Worm (Caenorhabditis elegans) whole organism, L4 larva: ENCODE results near the gene frm-3.

Source experiments
- D1046.2 ChIP-seq: fragments of 200-800 bp; sonication (Bioruptor generic); IDR thresholded peaks from 2 replicates; pipeline ENCODE4 v1.3.6; 2022; ENCODE audit warnings: missing genetic modification characterization, missing compliant biosample characterization
- F26F4.8 ChIP-seq: fragments of 200-800 bp; sonication (Bioruptor generic); conservative IDR thresholded peaks from 2 replicates; pipeline ENCODE4 v1.3.6; 2022; ENCODE audit warnings: missing genetic modification characterization, missing compliant biosample characterization
- R02D3.7 ChIP-seq: fragments of 150-350 bp; sonication (generic microtip); optimal IDR thresholded peaks from 3 replicates; lab custom pipeline; 2014; ENCODE audit warnings: missing biosample characterization, missing genetic modification characterization
- T20F7.1 ChIP-seq: fragments of 200-800 bp; sonication (Bioruptor generic); optimal IDR thresholded peaks from 2 replicates; lab custom pipeline; 2018; ENCODE audit warnings: mild to moderate bottlenecking, missing genetic modification characterization, missing compliant biosample characterization
- Y105C5A.15 ChIP-seq: fragments of 200-800 bp; sonication (Bioruptor generic); IDR thresholded peaks from 2 replicates; pipeline ENCODE4 v1.3.6; 2022; ENCODE audit warnings: missing genetic modification characterization, missing compliant biosample characterization
- Y48G9A.11 ChIP-seq: fragments of 200-800 bp; sonication (Bioruptor generic); IDR thresholded peaks from 2 replicates; pipeline ENCODE4 v1.3.6; 2022; ENCODE audit warnings: missing genetic modification reagents, missing genetic modification characterization, missing compliant biosample characterization
- Y5F2A.4 ChIP-seq: fragments of 200-800 bp; sonication (Bioruptor generic); optimal IDR thresholded peaks from 2 replicates; lab custom pipeline; 2018; ENCODE audit warnings: mild to moderate bottlenecking, missing genetic modification characterization, missing compliant biosample characterization
- ZK546.5 ChIP-seq, 2 experiments: sonication (generic microtip); optimal IDR thresholded peaks; 2 replicates each; lab custom pipeline; 2017; ENCODE audit warnings: missing biosample characterization in 2 of 2, missing genetic modification characterization in 2 of 2
- aly-2 ChIP-seq: sonication (generic microtip); optimal IDR thresholded peaks from 2 replicates; lab custom pipeline; 2018; ENCODE audit warnings: missing biosample characterization, missing genetic modification characterization
- ama-1 ChIP-seq: fragments of 150-350 bp; optimal IDR thresholded peaks from 2 replicates; lab custom pipeline; 2014; ENCODE audit warnings: inconsistent platforms, mixed read lengths
- arid-1 ChIP-seq: fragments of 200-800 bp; sonication (Bioruptor generic); conservative IDR thresholded peaks from 2 replicates; pipeline ENCODE4 v1.3.6; 2022; ENCODE audit warnings: missing genetic modification reagents, missing genetic modification characterization, missing compliant biosample characterization
- attf-4 ChIP-seq: sonication (generic microtip); optimal IDR thresholded peaks from 3 replicates; lab custom pipeline; 2017; ENCODE audit warnings: missing biosample characterization, missing genetic modification characterization
- ceh-20 ChIP-seq: fragments of 200-800 bp; sonication (Bioruptor generic); IDR thresholded peaks from 2 replicates; pipeline ENCODE4 v1.3.6; 2022; ENCODE audit warnings: missing genetic modification reagents, missing genetic modification characterization, missing compliant biosample characterization
- ceh-28 ChIP-seq: fragments of 150-350 bp; optimal IDR thresholded peaks from 2 replicates; lab custom pipeline; 2014; ENCODE audit warnings: missing biosample characterization, missing genetic modification reagents, missing genetic modification characterization
- ceh-62 ChIP-seq: sonication (generic microtip); optimal IDR thresholded peaks from 2 replicates; lab custom pipeline; 2017; ENCODE audit warnings: missing biosample characterization, missing genetic modification characterization
- ceh-82 ChIP-seq: sonication (generic microtip); optimal IDR thresholded peaks from 2 replicates; lab custom pipeline; 2017; ENCODE audit warnings: missing biosample characterization, missing genetic modification characterization
- ctbp-1 ChIP-seq: fragments of 200-800 bp; sonication (Bioruptor generic); IDR thresholded peaks from 2 replicates; pipeline ENCODE4 v1.3.6; 2022; ENCODE audit warnings: missing genetic modification reagents, missing genetic modification characterization, missing compliant biosample characterization
- daf-12 ChIP-seq: fragments of 150-350 bp; optimal IDR thresholded peaks from 2 replicates; lab custom pipeline; 2014; ENCODE audit warnings: missing biosample characterization, missing genetic modification reagents, missing genetic modification characterization
- daf-19 ChIP-seq: fragments of 200-800 bp; sonication (Bioruptor generic); conservative IDR thresholded peaks from 2 replicates; pipeline ENCODE4 v1.3.6; 2022; ENCODE audit warnings: missing genetic modification characterization, missing compliant biosample characterization
- daf-8 ChIP-seq: fragments of 200-800 bp; sonication (Bioruptor generic); IDR thresholded peaks from 2 replicates; pipeline ENCODE4 v1.3.6; 2022; ENCODE audit warnings: missing genetic modification characterization, missing compliant biosample characterization
- dmd-8 ChIP-seq: fragments of 200-800 bp; sonication (Bioruptor generic); IDR thresholded peaks from 2 replicates; pipeline ENCODE4 v1.3.6; 2022; ENCODE audit warnings: missing genetic modification characterization, missing compliant biosample characterization
- dmd-9 ChIP-seq: fragments of 200-800 bp; sonication (Bioruptor generic); IDR thresholded peaks from 2 replicates; pipeline ENCODE4 v1.3.6; 2022; ENCODE audit warnings: missing genetic modification reagents, missing genetic modification characterization, missing compliant biosample characterization
- dve-1 ChIP-seq: sonication (generic microtip); optimal IDR thresholded peaks from 2 replicates; lab custom pipeline; 2017; ENCODE audit warnings: antibody characterized with exemption, mild to moderate bottlenecking, missing genetic modification characterization, missing compliant biosample characterization; ENCODE audit not compliant: insufficient read depth
- gei-8 ChIP-seq: fragments of 200-800 bp; sonication (Bioruptor generic); optimal IDR thresholded peaks from 2 replicates; lab custom pipeline; 2018; ENCODE audit warnings: mild to moderate bottlenecking, missing genetic modification characterization, missing compliant biosample characterization
- hif-1 ChIP-seq, 2 experiments: sonication (generic microtip); optimal IDR thresholded peaks; 2 replicates each; lab custom pipeline; 2016 to 2017; ENCODE audit warnings: missing compliant biosample characterization in 2 of 2, missing genetic modification characterization in 2 of 2, missing genetic modification reagents in 2 of 2, missing genotype in 2 of 2, mild to moderate bottlenecking in 1 of 2
- hlh-11 ChIP-seq: fragments of 200-800 bp; sonication (Bioruptor generic); optimal IDR thresholded peaks from 2 replicates; lab custom pipeline; 2018; ENCODE audit warnings: mild to moderate bottlenecking, missing genetic modification characterization, missing compliant biosample characterization
- hmg-1.1 ChIP-seq: fragments of 200-800 bp; sonication (Bioruptor generic); IDR thresholded peaks from 2 replicates; pipeline ENCODE4 v1.3.6; 2022; ENCODE audit warnings: missing genetic modification reagents, missing genetic modification characterization, missing compliant biosample characterization
- lim-7 ChIP-seq: fragments of 200-800 bp; sonication (Bioruptor generic); IDR thresholded peaks from 2 replicates; pipeline ENCODE4 v1.3.6; 2022; ENCODE audit warnings: missing genetic modification characterization, missing compliant biosample characterization
- lin-1 ChIP-seq: fragments of 200-800 bp; sonication (Bioruptor generic); IDR thresholded peaks from 2 replicates; pipeline ENCODE4 v1.3.6; 2022; ENCODE audit warnings: missing genetic modification reagents, missing genetic modification characterization, missing compliant biosample characterization
- madf-9 ChIP-seq: fragments of 200-800 bp; sonication (Bioruptor generic); conservative IDR thresholded peaks from 2 replicates; pipeline ENCODE4 v1.3.6; 2022; ENCODE audit warnings: missing genetic modification reagents, missing genetic modification characterization, missing compliant biosample characterization
- mdl-1 ChIP-seq, 2 experiments: fragments of 150-350 bp in 1 of 2; sonication (generic microtip) in 1 of 2; optimal IDR thresholded peaks; 2 replicates each; lab custom pipeline; 2014 to 2017; ENCODE audit warnings: missing biosample characterization in 2 of 2, missing genetic modification characterization in 2 of 2
- mdt-29 ChIP-seq: fragments of 200-800 bp; sonication (Bioruptor generic); IDR thresholded peaks from 2 replicates; pipeline ENCODE4 v1.3.6; 2022; ENCODE audit warnings: missing genetic modification reagents, missing genetic modification characterization, missing compliant biosample characterization
- mes-2 ChIP-seq: sonication (generic microtip); optimal IDR thresholded peaks from 2 replicates; lab custom pipeline; 2016; ENCODE audit warnings: missing genotype, mild to moderate bottlenecking, missing genetic modification characterization, missing compliant biosample characterization; ENCODE audit not compliant: poor library complexity, severe bottlenecking
- mxl-3 ChIP-seq: fragments of 200-800 bp; sonication (Bioruptor generic); optimal IDR thresholded peaks from 2 replicates; lab custom pipeline; 2018; ENCODE audit warnings: mild to moderate bottlenecking, missing genetic modification characterization, missing compliant biosample characterization
- nhr-10 ChIP-seq: fragments of 150-350 bp; optimal IDR thresholded peaks from 2 replicates; lab custom pipeline; 2014; ENCODE audit warnings: missing biosample characterization, missing genetic modification characterization
- nhr-102 ChIP-seq: sonication (generic microtip); optimal IDR thresholded peaks from 2 replicates; lab custom pipeline; 2016; ENCODE audit warnings: mild to moderate bottlenecking, missing genetic modification characterization, moderate library complexity, missing compliant biosample characterization
- nhr-25 ChIP-seq: sonication (generic microtip); optimal IDR thresholded peaks from 2 replicates; lab custom pipeline; 2017; ENCODE audit warnings: missing genetic modification characterization, mild to moderate bottlenecking, missing compliant biosample characterization, antibody characterized with exemption, moderate library complexity, borderline replicate concordance; ENCODE audit not compliant: insufficient read depth
- pqm-1 ChIP-seq: sonication (generic microtip); optimal IDR thresholded peaks from 2 replicates; lab custom pipeline; 2017; ENCODE audit warnings: missing biosample characterization, missing genetic modification characterization
- rbr-2 ChIP-seq: sonication (generic microtip); optimal IDR thresholded peaks from 2 replicates; lab custom pipeline; 2016; ENCODE audit warnings: missing genotype, missing genetic modification characterization, missing compliant biosample characterization
- saeg-2 ChIP-seq: fragments of 200-800 bp; sonication (Bioruptor generic); IDR thresholded peaks from 2 replicates; pipeline ENCODE4 v1.3.6; 2022; ENCODE audit warnings: missing genetic modification reagents, missing genetic modification characterization, missing compliant biosample characterization
- snpc-1.2 ChIP-seq: fragments of 200-800 bp; sonication (Bioruptor generic); IDR thresholded peaks from 2 replicates; pipeline ENCODE4 v1.3.6; 2022; ENCODE audit warnings: missing genetic modification reagents, missing genetic modification characterization, missing compliant biosample characterization
- snpc-4 ChIP-seq: fragments of 150-350 bp; optimal IDR thresholded peaks from 2 replicates; lab custom pipeline; 2014; ENCODE audit warnings: missing biosample characterization, missing genetic modification characterization
- unc-130 ChIP-seq: sonication (generic microtip); optimal IDR thresholded peaks from 2 replicates; lab custom pipeline; 2016; ENCODE audit warnings: missing genetic modification reagents, missing genetic modification characterization, missing compliant biosample characterization
- unc-39 ChIP-seq: sonication (generic microtip); optimal IDR thresholded peaks from 2 replicates; lab custom pipeline; 2017; ENCODE audit warnings: missing biosample characterization, missing genetic modification characterization
- unc-62 ChIP-seq, 3 experiments: fragments of 150-350 bp in 1 of 3; sonication (generic microtip); optimal IDR thresholded peaks in 2 of 3; peaks in 1 of 3; 1 replicate in 1 of 3; 2 replicates in 2 of 3; lab custom pipeline; 2014 to 2017; ENCODE audit warnings: missing biosample characterization in 3 of 3, missing genetic modification characterization in 3 of 3, missing genetic modification reagents in 3 of 3, missing genotype in 1 of 3
- vab-7 ChIP-seq: fragments of 200-800 bp; sonication (Bioruptor generic); IDR thresholded peaks from 2 replicates; pipeline ENCODE4 v1.3.6; 2022; ENCODE audit warnings: missing genetic modification reagents, missing genetic modification characterization, missing compliant biosample characterization
- zip-11 ChIP-seq: fragments of 200-800 bp; sonication (Bioruptor generic); IDR thresholded peaks from 2 replicates; pipeline ENCODE4 v1.3.6; 2022; ENCODE audit warnings: missing genetic modification characterization, missing compliant biosample characterization
- zip-2 ChIP-seq: fragments of 150-350 bp; optimal IDR thresholded peaks from 2 replicates; lab custom pipeline; 2014; ENCODE audit warnings: missing biosample characterization, missing genetic modification characterization

frm-3 gene

ce11 chrX:11603234-11604108, 31.2 kb downstream of the frm-3 start (continued):
- TF ChIP-seq hmg-1.1 (GFP tag; lab: Robert Waterston, UW) (0 out of 2 replicates have a peak, but pooled peaks have one; percentile 33), daf-12 (tag; lab: Kevin White, UChicago) (no peak), rbr-2 (tag; lab: Kevin White, UChicago) (peak; percentile 63), ZK546.5 (tag; optimal IDR thresholded peaks at IDR 0.05; lab: Kevin White, UChicago) (no peak), dve-1 (tag; lab: Kevin White, UChicago) (peak; percentile 86), lim-7 (GFP tag; lab: Robert Waterston, UW) (no peak), pqm-1 (no peak), mxl-3 (no peak), saeg-2 (0 out of 2 replicates have a peak, but pooled peaks have one; percentile 8), vab-7 (no peak), zip-2 (peak; percentile 60), arid-1 (peak; percentile 20), nhr-10 (peak; percentile 73), ctbp-1 (no peak), Y48G9A.11 (GFP tag; lab: Robert Waterston, UW) (no peak), Y105C5A.15 (GFP tag; lab: Robert Waterston, UW) (no peak), snpc-4 (tag; lab: Kevin White, UChicago) (no peak), snpc-1.2 (GFP tag; lab: Robert Waterston, UW) (no peak), F26F4.8 (GFP tag; lab: Robert Waterston, UW) (no peak), aly-2 (tag; lab: Kevin White, UChicago) (no peak), unc-62 (GFP tag; optimal IDR thresholded peaks at IDR 0.05 in 1 of 2; lab: Kevin White, UChicago) (peak in 1 of 2 experiments; percentile 11), unc-62 (tag; optimal IDR thresholded peaks at IDR 0.05; lab: Kevin White, UChicago) (no peak), madf-9 (GFP tag; lab: Robert Waterston, UW) (no peak), R02D3.7 (tag; lab: Kevin White, UChicago) (no peak), dmd-9 (GFP tag; lab: Robert Waterston, UW) (no peak), dmd-8 (GFP tag; lab: Robert Waterston, UW) (no peak), unc-39 (tag; lab: Kevin White, UChicago) (no peak), ama-1 (lab: Kevin White, UChicago) (peak; percentile 94), nhr-25 (tag; lab: Kevin White, UChicago) (peak; percentile 50), unc-130 (GFP tag; lab: Kevin White, UChicago) (no peak), mdt-29 (GFP tag; lab: Robert Waterston, UW) (peak; percentile 23; the same call in 1 of the 2 replicates), ceh-20 (GFP tag; lab: Robert Waterston, UW) (0 out of 2 replicates have a peak, but pooled peaks have one; percentile 9), daf-8 (GFP tag; lab: Robert Waterston, UW) (no peak), mes-2 (peak; percentile 28), gei-8 (peak; percentile 47), lin-1 (GFP tag; lab: Robert Waterston, UW) (no peak), T20F7.1 (GFP tag; lab: Kevin White, UChicago) (peak; percentile 75), ceh-28 (tag; lab: Kevin White, UChicago) (no peak), nhr-102 (tag; lab: Kevin White, UChicago) (peak; percentile 92), ceh-62 (tag; lab: Kevin White, UChicago) (no peak), attf-4 (tag; lab: Kevin White, UChicago) (no peak), hlh-11 (peak; percentile 57), hif-1 (tag; optimal IDR thresholded peaks at IDR 0.05; lab: Kevin White, UChicago) (peak in 1 of 2 experiments; percentile 61), zip-11 (0 out of 2 replicates have a peak, but pooled peaks have one; percentile 7), daf-19 (GFP tag; lab: Robert Waterston, UW) (0 out of 2 replicates have a peak, but pooled peaks have one; percentile 57), D1046.2 (GFP tag; lab: Robert Waterston, UW) (no peak), Y5F2A.4 (GFP tag; lab: Kevin White, UChicago) (peak; percentile 4), ceh-82 (tag; lab: Kevin White, UChicago) (no peak), mdl-1 (tag; optimal IDR thresholded peaks at IDR 0.05; lab: Kevin White, UChicago) (no peak)
